Fruit fly (Drosophila melanogaster): ENCODE data around the gene Septin1.
A peak's percentile ranks its signal among the peaks of the same experiment; 100 is the strongest.

Gene Septin1

dm6 chrX:21319202-21319772 lies 38.8 kb upstream of the Septin1 start, which contains the start of the genes SLIRP1 and anox (continued):
- TF ChIP-seq Nf-YC (tag; optimal IDR thresholded peaks at IDR 0.05) (peak; percentile 76), Pdp1 (GFP tag; optimal IDR thresholded peaks at IDR 0.05) (peak; percentile 82 to 97), stwl (tag; optimal IDR thresholded peaks at IDR 0.05) (peak; percentile 23), gsb-n (tag; optimal IDR thresholded peaks at IDR 0.05) (peak; percentile 83), da (GFP tag; optimal IDR thresholded peaks at IDR 0.05) (no peak), bcd (GFP tag; optimal IDR thresholded peaks at IDR 0.05) (peak; percentile 90), aop (GFP tag; IDR thresholded peaks at IDR 0.05) (no peak), CG7745 (tag; optimal IDR thresholded peaks at IDR 0.05) (no peak), CG14014 (GFP tag; IDR thresholded peaks at IDR 0.05) (peak; percentile 67), grn (GFP tag; optimal IDR thresholded peaks at IDR 0.05) (peak; percentile 39), eyg (GFP tag; optimal IDR thresholded peaks at IDR 0.05) (peak; percentile 40), MESR4 (GFP tag; optimal IDR thresholded peaks at IDR 0.05) (no peak), Camta (GFP tag; optimal IDR thresholded peaks at IDR 0.05) (peak; percentile 88), gfzf (GFP tag; optimal IDR thresholded peaks at IDR 0.05) (no peak), CG3838 (GFP tag; optimal IDR thresholded peaks at IDR 0.05) (peak; percentile 49), Eip74EF (GFP tag; optimal IDR thresholded peaks at IDR 0.05) (peak in 1 of 2 experiments; percentile 86), Tbp (GFP tag; optimal IDR thresholded peaks at IDR 0.05) (no peak), trem (tag; optimal IDR thresholded peaks at IDR 0.05) (peak; percentile 87), Lim3 (GFP tag; IDR thresholded peaks at IDR 0.05) (0 out of 2 replicates have a peak, but pooled peaks have one; percentile 12), ems (GFP tag; optimal IDR thresholded peaks at IDR 0.05) (peak; percentile 54), Hr39 (optimal IDR thresholded peaks at IDR 0.05) (no peak), caup (GFP tag; optimal IDR thresholded peaks at IDR 0.05; ENCODE audit: severe bottlenecking) (peak; percentile 85), Scr (GFP tag; IDR thresholded peaks at IDR 0.05; ENCODE audit: partially characterized antibody) (no peak), CG32772 (GFP tag; IDR thresholded peaks at IDR 0.05) (peak; percentile 71), CG2120 (GFP tag; optimal IDR thresholded peaks at IDR 0.05) (peak; percentile 92), CG12744 (GFP tag; optimal IDR thresholded peaks at IDR 0.05) (peak; percentile 67), wor (GFP tag; IDR thresholded peaks at IDR 0.05) (peak; percentile 72), sob (GFP tag; IDR thresholded peaks at IDR 0.05) (peak; percentile 70), dimm (GFP tag; IDR thresholded peaks at IDR 0.05) (peak; percentile 38; the same call in 1 of the 2 replicates), CG30431 (GFP tag; optimal IDR thresholded peaks at IDR 0.05) (peak; percentile 70), Gug (GFP tag; IDR thresholded peaks at IDR 0.05) (peak; percentile 63; the same call in 3 of the 4 replicates), TFAM (GFP tag; optimal IDR thresholded peaks at IDR 0.05) (peak; percentile 31), CTCF (GFP tag; optimal IDR thresholded peaks at IDR 0.05) (peak; percentile 36), dmrt99B (tag; optimal IDR thresholded peaks at IDR 0.05) (peak; percentile 90), E2f2 (GFP tag; IDR thresholded peaks at IDR 0.05) (peak; percentile 74), scrt (GFP tag; optimal IDR thresholded peaks at IDR 0.05) (peak; percentile 79), Atf3 (GFP tag; optimal IDR thresholded peaks at IDR 0.05) (peak; percentile 51), CG11560 (tag; IDR thresholded peaks at IDR 0.05) (0 out of 3 replicates have a peak, but pooled peaks have one; percentile 48), Opbp (GFP tag; IDR thresholded peaks at IDR 0.05; ENCODE audit: partially characterized antibody) (no peak), fru (optimal IDR thresholded peaks at IDR 0.05) (no peak), E2f1 (GFP tag; IDR thresholded peaks at IDR 0.05) (peak; percentile 85), pan (optimal IDR thresholded peaks at IDR 0.05) (no peak), pan (GFP tag; optimal IDR thresholded peaks at IDR 0.05 in 1 of 2, IDR thresholded peaks at IDR 0.05 in 1 of 2) (peak in 1 of 2 experiments; percentile 78), tap (tag; optimal IDR thresholded peaks at IDR 0.05) (peak; percentile 81), chn (GFP tag; optimal IDR thresholded peaks at IDR 0.05) (peak; percentile 59), CG18764 (GFP tag; optimal IDR thresholded peaks at IDR 0.05) (peak; percentile 77), CG12104 (GFP tag; optimal IDR thresholded peaks at IDR 0.05) (peak; percentile 81), sqz (GFP tag; optimal IDR thresholded peaks at IDR 0.05) (peak; percentile 59), schlank (tag; optimal IDR thresholded peaks at IDR 0.05) (peak; percentile 67), CG10959 (GFP tag; IDR thresholded peaks at IDR 0.05) (no peak), run (tag; optimal IDR thresholded peaks at IDR 0.05) (peak; percentile 83), br (optimal IDR thresholded peaks at IDR 0.05) (no peak)

Measured in whole organism, embryonic.